Worm (Caenorhabditis elegans) whole organism, L1 larva: Measurements from ENCODE around the gene tes-1.

ENCODE experiments used
- alr-1 ChIP-seq: fragments of 200-800 bp; sonication (Bioruptor generic); optimal IDR thresholded peaks from 2 replicates; lab custom pipeline; 2018; ENCODE audit warnings: borderline replicate concordance, mild to moderate bottlenecking, missing genetic modification characterization, missing compliant biosample characterization
- ama-1 ChIP-seq: fragments of 150-350 bp; optimal IDR thresholded peaks from 2 replicates; lab custom pipeline; 2014
- ets-5 ChIP-seq: fragments of 200-800 bp; sonication (Bioruptor generic); IDR thresholded peaks from 2 replicates; pipeline ENCODE4 v1.3.6; 2022; ENCODE audit warnings: missing genetic modification characterization, missing compliant biosample characterization
- isw-1 ChIP-seq: fragments of 200-800 bp; sonication (Bioruptor generic); IDR thresholded peaks from 2 replicates; pipeline ENCODE4 v1.3.6; 2022; ENCODE audit warnings: missing genetic modification characterization, missing compliant biosample characterization
- jun-1 ChIP-seq: fragments of 150-350 bp; optimal IDR thresholded peaks from 2 replicates; lab custom pipeline; 2014; ENCODE audit warnings: missing biosample characterization, missing genetic modification reagents, missing genetic modification characterization
- lin-39 ChIP-seq: fragments of 150-350 bp; optimal IDR thresholded peaks from 2 replicates; lab custom pipeline; 2014; ENCODE audit warnings: missing biosample characterization, missing genetic modification reagents, missing genetic modification characterization
- lsy-2 ChIP-seq, 2 experiments: fragments of 150-350 bp; optimal IDR thresholded peaks; 2 replicates each; lab custom pipeline; 2014; ENCODE audit warnings: missing biosample characterization in 2 of 2, missing genetic modification characterization in 2 of 2
- nhr-90 ChIP-seq: sonication (generic microtip); optimal IDR thresholded peaks from 2 replicates; lab custom pipeline; 2016; ENCODE audit warnings: mild to moderate bottlenecking, missing genetic modification characterization, missing compliant biosample characterization; ENCODE audit not compliant: poor library complexity
- tbx-2 ChIP-seq: sonication (generic microtip); optimal IDR thresholded peaks from 2 replicates; lab custom pipeline; 2016; ENCODE audit warnings: missing genetic modification characterization, missing compliant biosample characterization

ce11 chrIV:7456225-7456624, 5.0 kb upstream of the tes-1 start, which contains the start of gene F13B6.1:
- TF ChIP-seq tbx-2, result no peak
- TF ChIP-seq lin-39 (tag; lab: Kevin White, UChicago), result no peak
- no peak for TF ChIP-seq isw-1 (GFP tag; lab: Robert Waterston, UW)
- TF ChIP-seq jun-1 (tag; lab: Kevin White, UChicago), result no peak
- no peak for TF ChIP-seq ets-5
- no peak for TF ChIP-seq ama-1
- no peak for TF ChIP-seq lsy-2 (tag; optimal IDR thresholded peaks at IDR 0.05; lab: Kevin White, UChicago)
- no peak for TF ChIP-seq nhr-90
- no peak for TF ChIP-seq alr-1 (tag; lab: Kevin White, UChicago)
